Worm (Caenorhabditis elegans): Measurements from ENCODE around the gene slo-2.

ce11 chrX:11365995-11366394 is 39.7 kb downstream of the slo-2 start:
- TF ChIP-seq lim-6 (tag; optimal IDR thresholded peaks at IDR 0.05) = no peak
- no peak for TF ChIP-seq pqm-1 (tag; optimal IDR thresholded peaks at IDR 0.05)
- TF ChIP-seq unc-55 (GFP tag; optimal IDR thresholded peaks at IDR 0.05) = no peak
- TF ChIP-seq dmd-4 (tag; optimal IDR thresholded peaks at IDR 0.05; ENCODE audit: borderline replicate concordance) = no peak
- no peak for TF ChIP-seq pha-4 (tag; optimal IDR thresholded peaks at IDR 0.05)
- no peak for TF ChIP-seq dve-1 (tag; optimal IDR thresholded peaks at IDR 0.05)

Measured in whole organism, late embryonic.